Worm (Caenorhabditis elegans) whole organism, L2 larva: ENCODE measurements around the gene sup-1.

ENCODE experiments used
- F13H6.1 ChIP-seq: sonication (generic microtip); optimal IDR thresholded peaks from 2 replicates; lab custom pipeline; 2016; ENCODE audit warnings: missing genetic modification characterization, missing compliant biosample characterization
- ZK546.5 ChIP-seq: sonication (generic microtip); optimal IDR thresholded peaks from 2 replicates; lab custom pipeline; 2017; ENCODE audit warnings: missing biosample characterization, missing genetic modification characterization
- blmp-1 ChIP-seq: sonication (generic microtip); optimal IDR thresholded peaks from 2 replicates; lab custom pipeline; 2017; ENCODE audit warnings: missing genetic modification characterization, mild to moderate bottlenecking, missing compliant biosample characterization, antibody characterized with exemption, moderate library complexity; ENCODE audit not compliant: insufficient read depth
- ceh-16 ChIP-seq: fragments of 150-350 bp; optimal IDR thresholded peaks from 2 replicates; lab custom pipeline; 2014; ENCODE audit warnings: missing biosample characterization, missing genetic modification characterization
- ceh-82 ChIP-seq: fragments of 150-350 bp; optimal IDR thresholded peaks from 2 replicates; lab custom pipeline; 2014; ENCODE audit warnings: missing biosample characterization, missing genetic modification characterization
- crh-2 ChIP-seq: sonication (generic microtip); optimal IDR thresholded peaks from 2 replicates; lab custom pipeline; 2017; ENCODE audit warnings: missing biosample characterization, missing genetic modification characterization
- dmd-4 ChIP-seq: sonication (generic microtip); optimal IDR thresholded peaks from 2 replicates; lab custom pipeline; 2017; ENCODE audit warnings: missing biosample characterization, missing genetic modification characterization
- egl-27 ChIP-seq: sonication (generic microtip); optimal IDR thresholded peaks from 3 replicates; lab custom pipeline; 2017; ENCODE audit warnings: missing biosample characterization, missing genetic modification reagents, missing genetic modification characterization
- elt-3 ChIP-seq: sonication (generic microtip); optimal IDR thresholded peaks from 2 replicates; lab custom pipeline; 2017; ENCODE audit warnings: missing biosample characterization, missing genetic modification characterization
- fos-1 ChIP-seq: fragments of 150-350 bp; optimal IDR thresholded peaks from 2 replicates; lab custom pipeline; 2014; ENCODE audit warnings: missing biosample characterization, missing genetic modification characterization
- gmeb-1 ChIP-seq: fragments of 150-350 bp; optimal IDR thresholded peaks from 2 replicates; lab custom pipeline; 2014; ENCODE audit warnings: missing biosample characterization, missing genetic modification characterization
- lin-11 ChIP-seq: fragments of 150-350 bp; sonication (generic microtip); optimal IDR thresholded peaks from 2 replicates; lab custom pipeline; 2014; ENCODE audit warnings: missing biosample characterization, missing genetic modification characterization, inconsistent platforms, mixed read lengths
- lin-13 ChIP-seq: fragments of 150-350 bp; optimal IDR thresholded peaks from 2 replicates; lab custom pipeline; 2014; ENCODE audit warnings: missing biosample characterization, missing genetic modification reagents, missing genetic modification characterization
- lin-39 ChIP-seq: fragments of 150-350 bp; optimal IDR thresholded peaks from 2 replicates; lab custom pipeline; 2014; ENCODE audit warnings: missing biosample characterization, missing genetic modification reagents, missing genetic modification characterization
- lsy-2 ChIP-seq, 2 experiments: fragments of 150-350 bp in 1 of 2; sonication (generic microtip) in 1 of 2; optimal IDR thresholded peaks; 2 replicates each; lab custom pipeline; 2014 to 2017; ENCODE audit warnings: missing biosample characterization in 2 of 2, missing genetic modification characterization in 2 of 2
- mab-5 ChIP-seq: fragments of 150-350 bp; optimal IDR thresholded peaks from 2 replicates; lab custom pipeline; 2014; ENCODE audit warnings: missing biosample characterization, missing genetic modification characterization
- nhr-10 ChIP-seq: sonication (generic microtip); optimal IDR thresholded peaks from 2 replicates; lab custom pipeline; 2017; ENCODE audit warnings: missing biosample characterization, missing genetic modification characterization
- nhr-11 ChIP-seq: fragments of 150-350 bp; optimal IDR thresholded peaks from 2 replicates; lab custom pipeline; 2014; ENCODE audit warnings: missing biosample characterization, missing genetic modification characterization
- nhr-12 ChIP-seq: fragments of 150-350 bp; optimal IDR thresholded peaks from 2 replicates; lab custom pipeline; 2014; ENCODE audit warnings: missing biosample characterization, missing genetic modification characterization
- nhr-21 ChIP-seq: fragments of 150-350 bp; optimal IDR thresholded peaks from 2 replicates; lab custom pipeline; 2014; ENCODE audit warnings: missing biosample characterization, missing genetic modification characterization
- nhr-23 ChIP-seq: fragments of 150-350 bp; optimal IDR thresholded peaks from 2 replicates; lab custom pipeline; 2014; ENCODE audit warnings: missing biosample characterization, missing genetic modification reagents, missing genetic modification characterization
- nhr-237 ChIP-seq: fragments of 150-350 bp; optimal IDR thresholded peaks from 2 replicates; lab custom pipeline; 2014; ENCODE audit warnings: missing biosample characterization, missing genetic modification characterization
- nhr-6 ChIP-seq: fragments of 150-350 bp; optimal IDR thresholded peaks from 2 replicates; lab custom pipeline; 2014; ENCODE audit warnings: missing biosample characterization, missing genetic modification characterization
- nhr-77 ChIP-seq: fragments of 150-350 bp; optimal IDR thresholded peaks from 2 replicates; lab custom pipeline; 2014; ENCODE audit warnings: missing biosample characterization, missing genetic modification characterization
- sem-4 ChIP-seq: fragments of 150-350 bp; optimal IDR thresholded peaks from 2 replicates; lab custom pipeline; 2014; ENCODE audit warnings: missing biosample characterization, missing genetic modification reagents, missing genetic modification characterization
- skn-1 ChIP-seq: sonication (generic microtip); optimal IDR thresholded peaks from 2 replicates; lab custom pipeline; 2017; ENCODE audit warnings: missing biosample characterization, missing genetic modification characterization
- sma-3 ChIP-seq: sonication (generic microtip); optimal IDR thresholded peaks from 2 replicates; lab custom pipeline; 2016; ENCODE audit warnings: missing genetic modification reagents, missing genetic modification characterization, missing compliant biosample characterization
- snpc-4 ChIP-seq: fragments of 150-350 bp; optimal IDR thresholded peaks from 2 replicates; lab custom pipeline; 2014; ENCODE audit warnings: missing biosample characterization, missing genetic modification characterization
- ztf-1 ChIP-seq: fragments of 200-800 bp; sonication (Bioruptor generic); conservative IDR thresholded peaks from 2 replicates; pipeline ENCODE4 v1.3.6; 2022; ENCODE audit warnings: missing genetic modification characterization, missing compliant biosample characterization
- ztf-11 ChIP-seq: sonication (generic microtip); optimal IDR thresholded peaks from 2 replicates; lab custom pipeline; 2017; ENCODE audit warnings: missing biosample characterization, missing genetic modification characterization
- ztf-4 ChIP-seq: fragments of 150-350 bp; optimal IDR thresholded peaks from 2 replicates; lab custom pipeline; 2014; ENCODE audit warnings: missing biosample characterization, missing genetic modification characterization

The sup-1 gene

DNA sequence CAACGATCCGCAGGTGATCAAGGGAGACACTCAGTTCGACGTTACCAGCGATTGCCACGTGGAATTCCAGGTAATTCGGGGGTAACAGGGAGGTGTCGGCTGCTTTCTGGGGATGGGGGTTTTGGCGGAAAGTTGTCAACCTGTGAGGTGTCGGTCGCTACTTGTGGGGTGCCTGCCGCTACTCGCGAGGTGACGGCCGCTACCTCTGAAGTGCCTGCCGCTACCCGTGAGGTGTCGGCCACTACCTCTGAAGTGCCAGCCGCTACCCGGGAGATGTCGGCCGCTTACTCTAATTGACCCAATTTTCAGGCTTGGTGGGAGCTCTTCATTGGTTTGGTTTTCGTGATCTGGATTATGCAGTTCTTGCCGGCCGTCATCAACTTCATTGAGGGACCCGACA is 6.6 kb downstream of the sup-1 start:
- TF ChIP-seq nhr-23 (tag; lab: Kevin White, UChicago) (no peak), ZK546.5 (tag; lab: Kevin White, UChicago) (no peak), F13H6.1 (no peak), crh-2 (tag; lab: Kevin White, UChicago) (no peak), elt-3 (tag; lab: Kevin White, UChicago) (no peak), sma-3 (no peak), lin-39 (tag; lab: Kevin White, UChicago) (no peak), sem-4 (tag; lab: Kevin White, UChicago) (no peak), nhr-12 (tag; lab: Kevin White, UChicago) (no peak), ztf-4 (tag; lab: Kevin White, UChicago) (no peak), skn-1 (no peak), dmd-4 (tag; lab: Kevin White, UChicago) (no peak), mab-5 (tag; lab: Kevin White, UChicago) (no peak), nhr-21 (tag; lab: Kevin White, UChicago) (no peak), gmeb-1 (tag; lab: Kevin White, UChicago) (no peak), nhr-10 (tag; lab: Kevin White, UChicago) (no peak)
- TF ChIP-seq, all 48 proteins: peak for 0

DNA sequence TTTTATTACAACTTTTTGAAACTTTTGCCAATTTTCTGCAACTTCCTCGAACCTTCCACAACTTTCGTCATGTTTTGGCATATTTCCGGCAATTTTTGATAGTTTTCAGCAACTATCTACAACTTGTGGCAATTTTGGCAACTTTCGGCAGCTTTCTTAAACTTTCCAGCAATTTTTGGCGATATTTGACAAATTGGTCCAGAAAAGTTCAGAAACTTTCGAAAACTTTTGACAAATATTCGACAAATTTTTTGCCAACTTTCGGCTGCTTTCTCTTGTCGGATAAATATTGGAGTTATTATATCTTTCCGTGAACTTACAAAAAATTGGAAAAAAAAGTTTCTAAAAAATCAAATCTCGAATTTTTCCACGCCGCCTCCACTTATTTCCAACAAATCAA is 7.1 kb downstream of the sup-1 start, which contains the start of gene Y41C4A.18:
Gene Y41C4A.18, plus strand, starts transcription at position 301 of the 400 bp plus-strand sequence.
- no peak for TF ChIP-seq nhr-6 (tag; lab: Kevin White, UChicago)
- no peak for TF ChIP-seq F13H6.1
- TF ChIP-seq lin-11 (tag; lab: Kevin White, UChicago): no peak
- no peak for TF ChIP-seq lin-13
- TF ChIP-seq lin-39 (tag; lab: Kevin White, UChicago): no peak
- TF ChIP-seq lsy-2 (tag; optimal IDR thresholded peaks at IDR 0.05; lab: Kevin White, UChicago): no peak
- no peak for TF ChIP-seq dmd-4 (tag; lab: Kevin White, UChicago)
- TF ChIP-seq egl-27: no peak
- TF ChIP-seq ZK546.5 (tag; lab: Kevin White, UChicago): no peak
- no peak for TF ChIP-seq nhr-23 (tag; lab: Kevin White, UChicago)

DNA sequence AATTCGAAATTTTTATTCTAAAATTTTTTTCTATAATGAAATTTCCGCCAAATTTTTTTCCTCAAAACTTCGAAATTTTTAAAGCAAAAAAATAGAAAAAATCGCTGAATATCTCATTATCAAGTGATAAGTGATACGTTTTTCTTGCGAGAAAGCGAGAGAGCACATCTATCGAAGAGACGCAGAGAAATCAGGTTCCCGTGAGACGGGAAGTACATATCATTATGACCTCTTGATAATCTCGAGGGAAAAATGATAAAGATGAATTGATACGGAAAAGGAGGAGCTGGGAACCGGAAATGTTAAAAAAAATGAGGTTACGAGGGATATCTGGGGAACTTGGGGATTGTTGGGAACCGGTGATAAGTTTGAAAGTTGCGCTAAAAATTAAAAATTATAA is 10.4 kb downstream of the sup-1 start:
- TF ChIP-seq lin-11 (tag; lab: Kevin White, UChicago): no peak
- peak; percentile 12 for TF ChIP-seq nhr-21 (tag; lab: Kevin White, UChicago)
- TF ChIP-seq fos-1 (tag; lab: Kevin White, UChicago): peak; percentile 21
- TF ChIP-seq, all 48 proteins: peak for 2

ce11 chrIII:11726590-11726989 is 10.8 kb downstream of the sup-1 start, which contains the start of gene Y41C4A.12:
TSS of gene Y41C4A.12 (minus strand) at chrIII:11726690.
- TF ChIP-seq ceh-16 (tag; lab: Kevin White, UChicago) (no peak), nhr-21 (tag; lab: Kevin White, UChicago) (no peak), nhr-237 (no peak), elt-3 (tag; lab: Kevin White, UChicago) (no peak), egl-27 (no peak), blmp-1 (tag; lab: Kevin White, UChicago) (no peak), ztf-11 (tag; lab: Kevin White, UChicago) (no peak), nhr-77 (tag; lab: Kevin White, UChicago) (no peak), nhr-23 (tag; lab: Kevin White, UChicago) (no peak), ztf-1 (GFP tag; lab: Robert Waterston, UW) (no peak), crh-2 (tag; lab: Kevin White, UChicago) (no peak), ztf-4 (tag; lab: Kevin White, UChicago) (no peak), snpc-4 (tag; lab: Kevin White, UChicago) (no peak), nhr-11 (tag; lab: Kevin White, UChicago) (no peak), ceh-82 (tag; lab: Kevin White, UChicago) (no peak)
- TF ChIP-seq, all 48 proteins: peak for 0

- TF ChIP-seq nhr-12 (tag; lab: Kevin White, UChicago): no peak
- peak; percentile 11 for TF ChIP-seq fos-1 (tag; lab: Kevin White, UChicago)
- TF ChIP-seq nhr-21 (tag; lab: Kevin White, UChicago): no peak
- TF ChIP-seq egl-27: no peak
- no peak for TF ChIP-seq elt-3 (tag; lab: Kevin White, UChicago)
These were observed 16.0 kb downstream of the sup-1 start, which contains the start of gene Y41C4A.32 for ce11 chrIII:11721405-11721804. TSS of gene Y41C4A.32 (plus strand) at chrIII:11721706.
